Fruit fly (Drosophila melanogaster) whole organism, embryonic: ENCODE measurements around the gene Tsr1.
A peak's percentile ranks its signal among the peaks of the same experiment; 100 is the strongest.

ENCODE experiments used
- Awh ChIP-seq: fragments of 200-800 bp; sonication (Bioruptor generic); IDR thresholded peaks from 2 replicates; pipeline ENCODE4, ENCODE4 v1.3.6; 2022; ENCODE audit warnings: missing biosample characterization, missing genetic modification characterization
- BEAF-32 ChIP-seq: fragments of 200-800 bp; sonication (Bioruptor generic); optimal IDR thresholded peaks from 3 replicates; lab custom pipeline; 2017; ENCODE audit warnings: missing biosample characterization, missing genetic modification characterization, mild to moderate bottlenecking, moderate library complexity, missing genetic modification reagents
- Bdp1 ChIP-seq: fragments of 200-800 bp; sonication (Bioruptor generic); optimal IDR thresholded peaks from 3 replicates; lab custom pipeline; 2016; ENCODE audit warnings: missing biosample characterization, missing genetic modification characterization
- CG10979 ChIP-seq: fragments of 200-800 bp; sonication (Bioruptor generic); optimal IDR thresholded peaks from 2 replicates; lab custom pipeline; 2018; ENCODE audit warnings: missing biosample characterization, mild to moderate bottlenecking, missing genetic modification characterization, moderate library complexity
- CG11247 ChIP-seq: fragments of 200-800 bp; sonication (Bioruptor generic); IDR thresholded peaks from 2 replicates; pipeline ENCODE4 v1.3.6; 2022; ENCODE audit warnings: missing biosample characterization, missing genetic modification characterization
- CG11504 ChIP-seq: fragments of 200-800 bp; sonication (Bioruptor generic); optimal IDR thresholded peaks from 3 replicates; lab custom pipeline; 2019; ENCODE audit warnings: missing biosample characterization, mild to moderate bottlenecking, missing genetic modification characterization, moderate library complexity
- CG1233 ChIP-seq: fragments of 200-800 bp; sonication (Bioruptor generic); optimal IDR thresholded peaks from 4 replicates; lab custom pipeline; 2018; ENCODE audit warnings: missing biosample characterization, mild to moderate bottlenecking, missing genetic modification characterization
- CG12659 ChIP-seq: fragments of 200-800 bp; sonication (Bioruptor generic); optimal IDR thresholded peaks from 3 replicates; lab custom pipeline; 2017; ENCODE audit warnings: mild to moderate bottlenecking, missing biosample characterization, missing genetic modification reagents, missing genetic modification characterization
- CG14441 ChIP-seq: fragments of 200-800 bp; sonication (Bioruptor generic); IDR thresholded peaks from 2 replicates; pipeline ENCODE4 v1.3.6; 2022; ENCODE audit warnings: missing biosample characterization, missing genetic modification characterization
- CG2712 ChIP-seq: fragments of 200-800 bp; optimal IDR thresholded peaks from 3 replicates; lab custom pipeline; 2019; ENCODE audit warnings: missing biosample characterization, mild to moderate bottlenecking, missing genetic modification characterization, moderate library complexity
- CG2889 ChIP-seq: fragments of 200-800 bp; sonication (Bioruptor generic); IDR thresholded peaks from 3 replicates; pipeline ENCODE4 v1.3.6; 2022; ENCODE audit warnings: missing biosample characterization, missing genetic modification characterization
- CG31365 ChIP-seq: fragments of 200-800 bp; sonication (Bioruptor generic); optimal IDR thresholded peaks from 2 replicates; lab custom pipeline; 2018; ENCODE audit warnings: missing biosample characterization, mild to moderate bottlenecking, missing genetic modification characterization
- CG31441 ChIP-seq: fragments of 200-800 bp; sonication (Bioruptor generic); IDR thresholded peaks from 2 replicates; pipeline ENCODE4 v1.3.6; 2022; ENCODE audit warnings: missing biosample characterization, missing genetic modification characterization
- CG32767 ChIP-seq: fragments of 200-800 bp; sonication (Bioruptor generic); IDR thresholded peaks from 2 replicates; pipeline ENCODE4 v1.3.6; 2022; ENCODE audit warnings: missing biosample characterization, missing genetic modification characterization
- CG34422 ChIP-seq: fragments of 200-800 bp; sonication (Bioruptor generic); IDR thresholded peaks from 3 replicates; pipeline ENCODE4 v1.3.6; 2022; ENCODE audit warnings: missing biosample characterization, missing genetic modification characterization
- CG3838 ChIP-seq: fragments of 200-800 bp; sonication (Bioruptor generic); optimal IDR thresholded peaks from 3 replicates; lab custom pipeline; 2016; ENCODE audit warnings: missing biosample characterization, missing genetic modification characterization
- CG43689 ChIP-seq: fragments of 200-800 bp; sonication (Bioruptor generic); IDR thresholded peaks from 2 replicates; pipeline ENCODE4 v1.3.6; 2022; ENCODE audit warnings: missing biosample characterization, missing genetic modification characterization
- CG4730 ChIP-seq: fragments of 200-800 bp; sonication (Bioruptor generic); IDR thresholded peaks from 2 replicates; pipeline ENCODE4 v1.3.6; 2022; ENCODE audit warnings: missing biosample characterization, missing genetic modification characterization
- CG5245 ChIP-seq: fragments of 200-800 bp; sonication (Bioruptor generic); optimal IDR thresholded peaks from 3 replicates; lab custom pipeline; 2016; ENCODE audit warnings: missing biosample characterization, missing genetic modification characterization
- CG6813 ChIP-seq: fragments of 200-800 bp; sonication (Bioruptor generic); optimal IDR thresholded peaks from 2 replicates; lab custom pipeline; 2017; ENCODE audit warnings: missing biosample characterization, missing genetic modification characterization, mild to moderate bottlenecking, moderate library complexity, missing genetic modification reagents
- CG8924 ChIP-seq: fragments of 200-800 bp; optimal IDR thresholded peaks from 3 replicates; lab custom pipeline; 2019; ENCODE audit warnings: missing biosample characterization, mild to moderate bottlenecking, missing genetic modification characterization, moderate library complexity
- Dip3 ChIP-seq: fragments of 200-800 bp; sonication (Bioruptor generic); optimal IDR thresholded peaks from 3 replicates; lab custom pipeline; 2016; ENCODE audit warnings: missing biosample characterization, missing genetic modification characterization
- Elba2 ChIP-seq: fragments of 200-800 bp; sonication (Bioruptor generic); optimal IDR thresholded peaks from 3 replicates; lab custom pipeline; 2016; ENCODE audit warnings: missing biosample characterization, missing genetic modification characterization
- Gsc ChIP-seq: fragments of 200-800 bp; sonication (Bioruptor generic); IDR thresholded peaks from 2 replicates; pipeline ENCODE4 v1.3.6; 2022; ENCODE audit warnings: missing biosample characterization, missing genetic modification characterization
- HLHmδ ChIP-seq: fragments of 200-800 bp; sonication (Bioruptor generic); optimal IDR thresholded peaks from 2 replicates; lab custom pipeline; 2018; ENCODE audit warnings: missing biosample characterization, mild to moderate bottlenecking, missing genetic modification characterization, moderate library complexity
- Jarid2 ChIP-seq: fragments of 200-800 bp; sonication (Bioruptor generic); optimal IDR thresholded peaks from 3 replicates; lab custom pipeline; 2017; ENCODE audit warnings: mild to moderate bottlenecking, missing biosample characterization, missing genetic modification reagents, missing genetic modification characterization
- Lim3 ChIP-seq: fragments of 200-800 bp; sonication (Bioruptor generic); IDR thresholded peaks from 2 replicates; pipeline ENCODE4 v1.3.6; 2022; ENCODE audit warnings: missing biosample characterization, missing genetic modification characterization
- MTF-1 ChIP-seq: fragments of 200-800 bp; sonication (Bioruptor generic); optimal IDR thresholded peaks from 2 replicates; lab custom pipeline; 2018; ENCODE audit warnings: missing biosample characterization, mild to moderate bottlenecking, missing genetic modification characterization, borderline replicate concordance
- Myb ChIP-seq: fragments of 200-800 bp; sonication (Bioruptor generic); optimal IDR thresholded peaks from 2 replicates; lab custom pipeline; 2016; ENCODE audit warnings: missing biosample characterization, missing genetic modification characterization
- Opbp ChIP-seq: fragments of 200-800 bp; sonication (Bioruptor generic); IDR thresholded peaks from 3 replicates; pipeline ENCODE4 v1.3.6; 2022; ENCODE audit warnings: missing biosample characterization, missing genetic modification characterization; ENCODE audit not compliant: partially characterized antibody
- Pdp1 ChIP-seq, 2 experiments: fragments of 200-800 bp; sonication (Bioruptor generic); optimal IDR thresholded peaks; 3 replicates each; lab custom pipeline; 2016; ENCODE audit warnings: missing biosample characterization in 2 of 2, missing genetic modification characterization in 2 of 2, mild to moderate bottlenecking in 1 of 2, moderate library complexity in 1 of 2
- Side ChIP-seq: fragments of 200-800 bp; sonication (Bioruptor generic); optimal IDR thresholded peaks from 2 replicates; lab custom pipeline; 2016; ENCODE audit warnings: missing biosample characterization, missing genetic modification characterization
- Vsx1 ChIP-seq: fragments of 200-800 bp; sonication (Bioruptor generic); optimal IDR thresholded peaks from 2 replicates; lab custom pipeline; 2017; ENCODE audit warnings: missing biosample characterization, mild to moderate bottlenecking, missing genetic modification characterization, missing genetic modification reagents
- YL-1 ChIP-seq: fragments of 200-800 bp; sonication (Bioruptor generic); optimal IDR thresholded peaks from 3 replicates; lab custom pipeline; 2017; ENCODE audit warnings: missing biosample characterization, mild to moderate bottlenecking, missing genetic modification characterization
- ap ChIP-seq: fragments of 200-800 bp; sonication (Bioruptor generic); IDR thresholded peaks from 2 replicates; pipeline ENCODE4 v1.3.6; 2022; ENCODE audit warnings: missing biosample characterization, missing genetic modification characterization
- bigmax ChIP-seq: fragments of 200-800 bp; sonication (Bioruptor generic); optimal IDR thresholded peaks from 2 replicates; lab custom pipeline; 2018; ENCODE audit warnings: missing biosample characterization, mild to moderate bottlenecking, missing genetic modification characterization
- bowl ChIP-seq: fragments of 200-800 bp; sonication (Bioruptor generic); IDR thresholded peaks from 2 replicates; pipeline ENCODE4 v1.3.6; 2022; ENCODE audit warnings: missing biosample characterization, missing genetic modification characterization
- btn ChIP-seq: fragments of 200-800 bp; sonication (Bioruptor generic); optimal IDR thresholded peaks from 2 replicates; lab custom pipeline; 2016; ENCODE audit warnings: missing biosample characterization, missing genetic modification characterization
- da ChIP-seq: fragments of 200-800 bp; sonication (Bioruptor generic); optimal IDR thresholded peaks from 2 replicates; lab custom pipeline; 2016; ENCODE audit warnings: missing biosample characterization, missing genetic modification characterization
- gfzf ChIP-seq: fragments of 200-800 bp; sonication (Bioruptor generic); optimal IDR thresholded peaks from 2 replicates; lab custom pipeline; 2016; ENCODE audit warnings: missing biosample characterization, mild to moderate bottlenecking, missing genetic modification characterization, moderate library complexity
- hbn ChIP-seq: fragments of 200-800 bp; sonication (Bioruptor generic); IDR thresholded peaks from 2 replicates; pipeline ENCODE4 v1.3.6; 2022; ENCODE audit warnings: missing biosample characterization, missing genetic modification characterization; ENCODE audit not compliant: partially characterized antibody
- hkb ChIP-seq, 2 experiments: fragments of 200-800 bp in 1 of 2; fragments of >200 bp in 1 of 2; sonication (Bioruptor generic) in 1 of 2; IDR thresholded peaks in 1 of 2; optimal IDR thresholded peaks in 1 of 2; 2 replicates each; pipeline versions ENCODE4 v1.3.6 to Lab custom; 2017 to 2022; ENCODE audit warnings: missing biosample characterization in 1 of 2, missing genetic modification characterization in 1 of 2
- kay ChIP-seq: fragments of 200-800 bp; sonication (Bioruptor generic); optimal IDR thresholded peaks from 2 replicates; lab custom pipeline; 2016; ENCODE audit warnings: missing biosample characterization, missing genetic modification characterization
- lola ChIP-seq, 3 experiments: fragments of >200 bp in 2 of 3; fragments of 200-800 bp in 1 of 3; sonication (Bioruptor generic) in 1 of 3; optimal IDR thresholded peaks; 2 replicates each; lab custom pipeline; 2017 to 2019; ENCODE audit warnings: missing biosample characterization in 3 of 3, missing genetic modification characterization in 3 of 3, mild to moderate bottlenecking in 1 of 3, moderate library complexity in 1 of 3
- mld ChIP-seq: fragments of 200-800 bp; sonication (Bioruptor generic); IDR thresholded peaks from 3 replicates; pipeline ENCODE4 v1.3.6; 2022; ENCODE audit warnings: missing biosample characterization, missing genetic modification characterization; ENCODE audit not compliant: partially characterized antibody
- nom ChIP-seq: fragments of 200-800 bp; sonication (Bioruptor generic); optimal IDR thresholded peaks from 2 replicates; lab custom pipeline; 2017; ENCODE audit warnings: missing biosample characterization, missing genetic modification characterization, mild to moderate bottlenecking, moderate library complexity, missing genetic modification reagents
- org-1 ChIP-seq: fragments of 200-800 bp; sonication (Bioruptor generic); optimal IDR thresholded peaks from 2 replicates; lab custom pipeline; 2017; ENCODE audit warnings: missing biosample characterization, missing genetic modification characterization
- sob ChIP-seq: fragments of 200-800 bp; sonication (Bioruptor generic); IDR thresholded peaks from 2 replicates; pipeline ENCODE4 v1.3.6; 2022; ENCODE audit warnings: missing biosample characterization, missing genetic modification characterization

The Tsr1 gene

dm6 chr3L:21343254-21344083, 8.5 kb downstream of the Tsr1 start, which contains the start of the genes Tbc1d8-9 and CG32436 (continued):
- TF ChIP-seq CG14441 (GFP tag; lab: Robert Waterston, UW) (no peak), org-1 (GFP tag; lab: Kevin White, UChicago) (no peak), hkb (optimal IDR thresholded peaks at IDR 0.05; lab: Kevin White, UChicago) (no peak), hkb (GFP tag; IDR thresholded peaks at IDR 0.05; lab: Robert Waterston, UW) (no peak), HLHmδ (no peak), CG32767 (peak; percentile 73), lola (GFP tag; optimal IDR thresholded peaks at IDR 0.05; lab: Kevin White, UChicago) (no peak), nom (GFP tag; lab: Kevin White, UChicago) (no peak), CG4730 (no peak), Pdp1 (GFP tag; optimal IDR thresholded peaks at IDR 0.05; lab: Kevin White, UChicago) (peak in 1 of 2 experiments; percentile 55), Myb (GFP tag; lab: Kevin White, UChicago) (peak; percentile 99), CG6813 (no peak), CG31441 (no peak), CG5245 (GFP tag; lab: Kevin White, UChicago) (no peak), CG43689 (GFP tag; lab: Robert Waterston, UW) (no peak), Bdp1 (no peak), Side (GFP tag; lab: Kevin White, UChicago) (no peak), Gsc (GFP tag; lab: Robert Waterston, UW) (no peak), hbn (0 out of 2 replicates have a peak, but pooled peaks have one; percentile 15), Elba2 (no peak), btn (GFP tag; lab: Kevin White, UChicago) (no peak), sob (GFP tag; lab: Robert Waterston, UW) (no peak), CG10979 (tag; lab: Kevin White, UChicago) (peak; percentile 24), Lim3 (no peak), Vsx1 (GFP tag; lab: Kevin White, UChicago) (no peak), CG11247 (GFP tag; lab: Robert Waterston, UW) (no peak), CG3838 (GFP tag; lab: Kevin White, UChicago) (no peak), CG8924 (no peak), kay (GFP tag; lab: Kevin White, UChicago) (no peak), CG34422 (GFP tag; lab: Robert Waterston, UW) (peak; percentile 36; the same call in 1 of the 3 replicates), CG1233 (GFP tag; lab: Kevin White, UChicago) (no peak), CG12659 (GFP tag; lab: Kevin White, UChicago) (peak; percentile 36), Opbp (peak; percentile 54; the same call in 2 of the 3 replicates), CG11504 (tag; lab: Kevin White, UChicago) (no peak), mld (GFP tag; lab: Robert Waterston, UW) (no peak), Awh (GFP tag; lab: Robert Waterston, UW) (no peak), gfzf (peak; percentile 93), Dip3 (GFP tag; lab: Kevin White, UChicago) (no peak), Jarid2 (GFP tag; lab: Kevin White, UChicago) (no peak), CG31365 (no peak), YL-1 (GFP tag; lab: Kevin White, UChicago) (peak; percentile 37), da (GFP tag; lab: Kevin White, UChicago) (no peak), bigmax (GFP tag; lab: Kevin White, UChicago) (no peak), MTF-1 (GFP tag; lab: Kevin White, UChicago) (no peak), CG2889 (no peak), bowl (GFP tag; lab: Robert Waterston, UW) (no peak), CG2712 (tag; lab: Kevin White, UChicago) (peak; percentile 100), BEAF-32 (GFP tag; lab: Kevin White, UChicago) (peak; percentile 39), ap (GFP tag; lab: Robert Waterston, UW) (no peak)
